Worm (Caenorhabditis elegans) whole organism, L2 larva: ENCODE results near the gene mig-23.

Experiments used
- R02D3.7 ChIP-seq: fragments of 150-350 bp; optimal IDR thresholded peaks from 2 replicates; lab custom pipeline; 2014; ENCODE audit warnings: missing biosample characterization, missing genetic modification characterization
- aly-2 ChIP-seq: fragments of 150-350 bp; optimal IDR thresholded peaks from 2 replicates; lab custom pipeline; 2014; ENCODE audit warnings: missing biosample characterization, missing genetic modification characterization
- ama-1 ChIP-seq: fragments of 150-350 bp; optimal IDR thresholded peaks from 2 replicates; lab custom pipeline; 2018; ENCODE audit warnings: inconsistent platforms
- egl-27 ChIP-seq: sonication (generic microtip); optimal IDR thresholded peaks from 3 replicates; lab custom pipeline; 2017; ENCODE audit warnings: missing biosample characterization, missing genetic modification reagents, missing genetic modification characterization
- fos-1 ChIP-seq: fragments of 150-350 bp; optimal IDR thresholded peaks from 2 replicates; lab custom pipeline; 2014; ENCODE audit warnings: missing biosample characterization, missing genetic modification characterization
- lin-13 ChIP-seq: fragments of 150-350 bp; optimal IDR thresholded peaks from 2 replicates; lab custom pipeline; 2014; ENCODE audit warnings: missing biosample characterization, missing genetic modification reagents, missing genetic modification characterization
- snpc-4 ChIP-seq: fragments of 150-350 bp; optimal IDR thresholded peaks from 2 replicates; lab custom pipeline; 2014; ENCODE audit warnings: missing biosample characterization, missing genetic modification characterization

DNA sequence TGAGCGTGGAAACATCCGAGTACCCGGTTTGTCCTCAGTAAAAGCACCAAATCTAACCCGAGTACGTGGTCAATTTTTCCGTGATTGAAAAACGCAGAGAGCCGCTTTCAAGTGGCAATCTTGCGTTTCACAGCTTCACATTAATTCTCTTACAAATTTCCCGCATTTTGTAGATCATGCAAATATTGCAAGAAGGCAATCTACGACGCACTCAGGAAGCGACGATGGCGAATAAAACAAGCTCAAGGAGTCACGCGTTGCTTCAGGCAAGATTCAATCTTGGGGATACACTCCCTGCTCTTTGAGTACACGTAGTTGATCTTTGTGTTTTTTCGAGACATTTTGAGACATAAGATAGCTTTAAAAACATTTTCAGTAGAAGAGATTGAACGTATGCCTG lies 39.2 kb upstream of the mig-23 start:
- no peak for TF ChIP-seq snpc-4 (tag; lab: Kevin White, UChicago)
- TF ChIP-seq lin-13 (GFP tag; lab: Kevin White, UChicago) = no peak
- no peak for TF ChIP-seq R02D3.7 (tag; lab: Kevin White, UChicago)
- TF ChIP-seq ama-1 = no peak
- no peak for TF ChIP-seq aly-2 (tag; lab: Kevin White, UChicago)
- TF ChIP-seq egl-27 (tag; lab: Kevin White, UChicago) = no peak
- TF ChIP-seq fos-1 (tag; lab: Kevin White, UChicago) = no peak
